Worm (Caenorhabditis elegans) whole organism, mixed stage, embryonic: ENCODE measurements around the gene rad-54.L2.

Experiments used
- M03D4.4 ChIP-seq: sonication (generic microtip); optimal IDR thresholded peaks from 2 replicates; lab custom pipeline; 2017; ENCODE audit warnings: mild to moderate bottlenecking, missing genetic modification characterization, missing compliant biosample characterization
- blmp-1 ChIP-seq: fragments of 150-350 bp; optimal IDR thresholded peaks from 2 replicates; lab custom pipeline; 2014; ENCODE audit warnings: missing biosample characterization, missing genetic modification characterization
- ceh-39 ChIP-seq: fragments of 150-350 bp; optimal IDR thresholded peaks from 2 replicates; lab custom pipeline; 2014; ENCODE audit warnings: missing biosample characterization, missing genetic modification characterization
- ces-1 ChIP-seq: fragments of 150-350 bp; optimal IDR thresholded peaks from 2 replicates; lab custom pipeline; 2014; ENCODE audit warnings: missing biosample characterization, missing genetic modification reagents, missing genetic modification characterization
- flh-1 ChIP-seq: fragments of 200-800 bp; sonication (Bioruptor generic); optimal IDR thresholded peaks from 2 replicates; lab custom pipeline; 2018; ENCODE audit warnings: mild to moderate bottlenecking, missing genetic modification characterization, moderate library complexity, missing compliant biosample characterization
- hlh-1 ChIP-seq: fragments of 150-350 bp; optimal IDR thresholded peaks from 2 replicates; lab custom pipeline; 2014; ENCODE audit warnings: missing biosample characterization, missing genetic modification reagents, missing genetic modification characterization
- mab-5 ChIP-seq: fragments of 150-350 bp; optimal IDR thresholded peaks from 2 replicates; lab custom pipeline; 2014; ENCODE audit warnings: missing biosample characterization, missing genetic modification characterization
- mls-2 ChIP-seq: sonication (generic microtip); optimal IDR thresholded peaks from 2 replicates; lab custom pipeline; 2016; ENCODE audit warnings: mild to moderate bottlenecking, missing genetic modification characterization, moderate library complexity, missing compliant biosample characterization
- nhr-12 ChIP-seq: fragments of 150-350 bp; optimal IDR thresholded peaks from 2 replicates; lab custom pipeline; 2014; ENCODE audit warnings: missing biosample characterization, missing genetic modification characterization
- nhr-76 ChIP-seq: sonication (generic microtip); optimal IDR thresholded peaks from 2 replicates; lab custom pipeline; 2017; ENCODE audit warnings: missing biosample characterization, missing genetic modification characterization
- snpc-4 ChIP-seq: fragments of 150-350 bp; optimal IDR thresholded peaks from 2 replicates; lab custom pipeline; 2014; ENCODE audit warnings: missing biosample characterization, missing genetic modification characterization
- unc-120 ChIP-seq: sonication (generic microtip); optimal IDR thresholded peaks from 2 replicates; lab custom pipeline; 2017; ENCODE audit warnings: missing genetic modification characterization, missing compliant biosample characterization; ENCODE audit not compliant: poor library complexity, severe bottlenecking
- unc-62 ChIP-seq: fragments of 150-350 bp; optimal IDR thresholded peaks from 2 replicates; lab custom pipeline; 2014; ENCODE audit warnings: missing biosample characterization, missing genetic modification reagents, missing genetic modification characterization

The rad-54.L2 gene

DNA sequence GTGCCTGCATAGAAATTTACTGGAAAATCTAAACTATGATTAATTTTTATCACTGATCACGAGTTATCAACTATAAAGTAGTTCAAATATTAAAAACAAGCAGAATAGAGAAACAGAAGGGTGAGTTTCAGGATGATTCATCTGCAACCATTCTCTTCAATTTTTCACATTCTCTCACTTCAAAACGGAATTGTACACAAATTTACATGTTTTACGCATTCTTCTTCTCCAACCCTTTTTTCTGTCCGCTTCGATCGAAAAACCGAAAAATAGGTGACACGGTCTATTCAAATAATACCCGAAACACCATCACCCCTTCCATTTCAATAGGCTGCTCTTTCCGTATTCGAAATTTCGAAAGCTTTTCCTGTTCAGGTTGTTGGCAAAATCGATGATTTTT, 39.7 kb downstream of the rad-54.L2 start, which contains the start of gene D1046.4:
Gene D1046.4 (plus strand): TSS at position 301 of the 400 bp plus-strand sequence.
- TF ChIP-seq nhr-12 (no peak), snpc-4 (no peak), blmp-1 (tag; lab: Kevin White, UChicago) (no peak), hlh-1 (no peak)

- no peak for TF ChIP-seq mls-2 (tag; lab: Kevin White, UChicago)
- TF ChIP-seq ces-1 (GFP tag; lab: Kevin White, UChicago): peak; percentile 73
- TF ChIP-seq nhr-76 (tag; lab: Kevin White, UChicago): no peak
Measured at ce11 chrIV:8943430-8943829, 49.6 kb downstream of the rad-54.L2 start.

DNA sequence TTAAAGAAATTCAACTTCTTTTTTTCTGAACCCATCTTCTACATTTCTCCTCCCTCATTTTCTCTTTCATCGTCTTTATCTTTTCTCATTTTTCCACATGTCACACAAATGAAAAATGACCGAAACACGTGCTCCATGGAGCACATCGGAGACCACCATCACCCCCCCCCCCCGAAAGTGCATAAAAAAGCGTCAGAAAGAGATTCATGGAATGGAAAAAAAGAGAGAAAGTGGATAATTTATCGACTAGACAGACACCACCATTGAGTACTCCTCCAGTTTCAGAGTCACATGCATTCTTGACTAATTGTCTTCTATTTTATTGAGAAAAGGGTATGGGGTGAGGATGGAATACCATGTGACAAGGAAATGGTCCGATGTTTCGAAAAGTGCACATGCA, 53.3 kb downstream of the rad-54.L2 start:
- TF ChIP-seq unc-62 (GFP tag; lab: Kevin White, UChicago): peak; percentile 33
- TF ChIP-seq ceh-39 (tag; lab: Kevin White, UChicago): no peak
- peak; percentile 50 for TF ChIP-seq unc-120 (tag; lab: Kevin White, UChicago)
- TF ChIP-seq mab-5 (tag; lab: Kevin White, UChicago): peak; percentile 37

- TF ChIP-seq flh-1 (no peak), M03D4.4 (tag; lab: Kevin White, UChicago) (no peak), nhr-76 (tag; lab: Kevin White, UChicago) (no peak)
Measured at ce11 chrIV:8949078-8950039, 55.5 kb downstream of the rad-54.L2 start.
